Worm (Caenorhabditis elegans) whole organism, early embryonic: ENCODE results near the gene piki-1.

ENCODE experiments used
- aly-1 ChIP-seq: sonication (generic microtip); optimal IDR thresholded peaks from 2 replicates; lab custom pipeline; 2016; ENCODE audit warnings: missing genetic modification characterization, missing compliant biosample characterization
- ama-1 ChIP-seq: fragments of 150-350 bp; optimal IDR thresholded peaks from 2 replicates; lab custom pipeline; 2014
- hmg-4 ChIP-seq: fragments of 200-800 bp; sonication (Bioruptor generic); optimal IDR thresholded peaks from 2 replicates; lab custom pipeline; 2018; ENCODE audit warnings: mild to moderate bottlenecking, missing genetic modification characterization, missing compliant biosample characterization
- pes-1 ChIP-seq: fragments of 200-800 bp; sonication (Bioruptor generic); IDR thresholded peaks from 2 replicates; pipeline ENCODE4 v1.3.6; 2022; ENCODE audit warnings: missing genetic modification reagents, missing genetic modification characterization, missing compliant biosample characterization
- tra-4 ChIP-seq: sonication (generic microtip); optimal IDR thresholded peaks from 2 replicates; lab custom pipeline; 2017; ENCODE audit warnings: missing genetic modification characterization, missing compliant biosample characterization

DNA sequence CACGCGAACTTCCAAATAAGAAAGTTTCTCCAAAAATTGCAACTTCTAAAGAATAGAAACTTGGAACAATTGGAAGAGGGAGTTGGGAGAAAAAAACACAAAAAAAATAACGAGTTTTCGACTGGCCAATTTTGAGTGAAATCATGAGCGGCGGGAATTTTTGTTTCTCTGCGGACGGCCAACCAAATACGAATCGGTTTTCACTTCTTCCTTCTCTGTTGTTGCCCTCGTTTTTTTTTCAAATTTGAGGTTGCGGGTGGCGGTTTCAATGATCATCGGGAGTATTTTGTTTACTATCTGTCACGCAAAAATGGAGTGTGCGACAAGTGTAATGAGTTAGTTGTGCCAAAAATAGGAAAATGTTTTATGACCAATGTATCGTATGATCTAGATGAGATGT is 12.5 kb downstream of the piki-1 start:
- TF ChIP-seq ama-1 = no peak
- TF ChIP-seq aly-1 (tag; lab: Kevin White, UChicago) = no peak
- no peak for TF ChIP-seq tra-4 (tag; lab: Kevin White, UChicago)
- TF ChIP-seq pes-1 (GFP tag; lab: Robert Waterston, UW) = no peak
- no peak for TF ChIP-seq hmg-4 (GFP tag; lab: Kevin White, UChicago)
